Worm (Caenorhabditis elegans) whole organism, late embryonic: ENCODE results near the gene F58D12.1.

Experiments
- C38D4.7 ChIP-seq: fragments of 200-800 bp; sonication (Bioruptor generic); optimal IDR thresholded peaks from 2 replicates; lab custom pipeline; 2018; ENCODE audit warnings: mild to moderate bottlenecking, missing genetic modification characterization, moderate library complexity, missing compliant biosample characterization
- F13H6.1 ChIP-seq: sonication (generic microtip); optimal IDR thresholded peaks from 2 replicates; lab custom pipeline; 2016; ENCODE audit warnings: missing genetic modification characterization, missing compliant biosample characterization
- K02D7.2 ChIP-seq: sonication (generic microtip); optimal IDR thresholded peaks from 2 replicates; lab custom pipeline; 2017; ENCODE audit warnings: mild to moderate bottlenecking, missing genetic modification characterization, missing compliant biosample characterization
- K09A11.1 ChIP-seq: sonication (generic microtip); optimal IDR thresholded peaks from 2 replicates; lab custom pipeline; 2017; ENCODE audit warnings: antibody characterized with exemption, mild to moderate bottlenecking, missing genetic modification characterization, missing compliant biosample characterization; ENCODE audit not compliant: insufficient read depth
- T23F11.4 ChIP-seq: fragments of 200-800 bp; sonication (Bioruptor generic); optimal IDR thresholded peaks from 2 replicates; lab custom pipeline; 2018; ENCODE audit warnings: mild to moderate bottlenecking, missing genetic modification characterization, missing compliant biosample characterization
- Y22D7AL.16 ChIP-seq: sonication (generic microtip); optimal IDR thresholded peaks from 2 replicates; lab custom pipeline; 2016; ENCODE audit warnings: missing genetic modification characterization, missing compliant biosample characterization
- ahr-1 ChIP-seq: sonication (generic microtip); optimal IDR thresholded peaks from 2 replicates; lab custom pipeline; 2016; ENCODE audit warnings: missing genetic modification characterization, missing compliant biosample characterization
- ceh-19 ChIP-seq: fragments of 200-800 bp; sonication (Bioruptor generic); optimal IDR thresholded peaks from 2 replicates; lab custom pipeline; 2018; ENCODE audit warnings: mild to moderate bottlenecking, missing genetic modification characterization, missing compliant biosample characterization
- ceh-2 ChIP-seq: sonication (generic microtip); optimal IDR thresholded peaks from 2 replicates; lab custom pipeline; 2016; ENCODE audit warnings: missing genotype, missing genetic modification characterization, missing compliant biosample characterization
- ceh-24 ChIP-seq: sonication (generic microtip); optimal IDR thresholded peaks from 2 replicates; lab custom pipeline; 2016; ENCODE audit warnings: mild to moderate bottlenecking, missing genetic modification characterization, missing compliant biosample characterization
- ceh-30 ChIP-seq: fragments of 150-350 bp; optimal IDR thresholded peaks from 2 replicates; lab custom pipeline; 2014; ENCODE audit warnings: missing biosample characterization, missing genetic modification characterization
- ceh-31 ChIP-seq: sonication (generic microtip); optimal IDR thresholded peaks from 2 replicates; lab custom pipeline; 2016; ENCODE audit warnings: missing genetic modification characterization, missing compliant biosample characterization
- ceh-34 ChIP-seq: sonication (generic microtip); optimal IDR thresholded peaks from 2 replicates; lab custom pipeline; 2016; ENCODE audit warnings: mild to moderate bottlenecking, missing genetic modification characterization, missing compliant biosample characterization
- ceh-45 ChIP-seq: fragments of 200-800 bp; sonication (Bioruptor generic); IDR thresholded peaks from 2 replicates; pipeline ENCODE4 v1.3.6; 2022; ENCODE audit warnings: missing genetic modification reagents, missing genetic modification characterization, missing compliant biosample characterization
- ceh-48 ChIP-seq: sonication (generic microtip); optimal IDR thresholded peaks from 2 replicates; lab custom pipeline; 2016; ENCODE audit warnings: missing genetic modification characterization, inconsistent platforms, missing compliant biosample characterization
- ceh-6 ChIP-seq: fragments of 200-800 bp; sonication (Bioruptor generic); optimal IDR thresholded peaks from 2 replicates; lab custom pipeline; 2018; ENCODE audit warnings: mild to moderate bottlenecking, missing genetic modification characterization, missing compliant biosample characterization
- ceh-9 ChIP-seq: sonication (generic microtip); optimal IDR thresholded peaks from 2 replicates; lab custom pipeline; 2016; ENCODE audit warnings: mild to moderate bottlenecking, missing genetic modification characterization, inconsistent platforms, missing compliant biosample characterization
- dmd-4 ChIP-seq: sonication (generic microtip); optimal IDR thresholded peaks from 2 replicates; lab custom pipeline; 2016; ENCODE audit warnings: borderline replicate concordance, missing genetic modification characterization, missing compliant biosample characterization
- dve-1 ChIP-seq: sonication (generic microtip); optimal IDR thresholded peaks from 2 replicates; lab custom pipeline; 2017; ENCODE audit warnings: antibody characterized with exemption, mild to moderate bottlenecking, missing genetic modification characterization, missing compliant biosample characterization
- elt-2 ChIP-seq: sonication (generic microtip); optimal IDR thresholded peaks from 2 replicates; lab custom pipeline; 2016; ENCODE audit warnings: missing genetic modification reagents, missing genetic modification characterization, missing compliant biosample characterization
- elt-4 ChIP-seq: sonication (generic microtip); optimal IDR thresholded peaks from 2 replicates; lab custom pipeline; 2016; ENCODE audit warnings: missing genetic modification characterization, missing compliant biosample characterization
- ets-4 ChIP-seq: sonication (generic microtip); optimal IDR thresholded peaks from 2 replicates; lab custom pipeline; 2016; ENCODE audit warnings: missing genetic modification characterization, missing compliant biosample characterization
- eyg-1 ChIP-seq: sonication (generic microtip); optimal IDR thresholded peaks from 2 replicates; lab custom pipeline; 2016; ENCODE audit warnings: missing genotype, missing genetic modification characterization, missing compliant biosample characterization
- fkh-10 ChIP-seq: fragments of 150-350 bp; optimal IDR thresholded peaks from 2 replicates; lab custom pipeline; 2014; ENCODE audit warnings: missing biosample characterization, missing genetic modification reagents, missing genetic modification characterization
- gmeb-2 ChIP-seq: sonication (generic microtip); optimal IDR thresholded peaks from 2 replicates; lab custom pipeline; 2016; ENCODE audit warnings: missing genetic modification characterization, inconsistent platforms, missing compliant biosample characterization
- hlh-13 ChIP-seq: fragments of 200-800 bp; sonication (Bioruptor generic); optimal IDR thresholded peaks from 2 replicates; lab custom pipeline; 2018; ENCODE audit warnings: mild to moderate bottlenecking, missing genetic modification characterization, missing compliant biosample characterization
- hlh-15 ChIP-seq: sonication (generic microtip); optimal IDR thresholded peaks from 2 replicates; lab custom pipeline; 2016; ENCODE audit warnings: missing genetic modification characterization, missing compliant biosample characterization
- hlh-30 ChIP-seq: sonication (generic microtip); optimal IDR thresholded peaks from 2 replicates; lab custom pipeline; 2017; ENCODE audit warnings: antibody characterized with exemption, missing genetic modification characterization, missing compliant biosample characterization; ENCODE audit not compliant: insufficient read depth
- hlh-8 ChIP-seq: sonication (generic microtip); optimal IDR thresholded peaks from 2 replicates; lab custom pipeline; 2016; ENCODE audit warnings: missing genotype, missing genetic modification characterization, missing compliant biosample characterization
- lim-6 ChIP-seq: sonication (generic microtip); optimal IDR thresholded peaks from 2 replicates; lab custom pipeline; 2016; ENCODE audit warnings: missing genetic modification characterization, missing compliant biosample characterization
- madf-2 ChIP-seq: sonication (generic microtip); optimal IDR thresholded peaks from 2 replicates; lab custom pipeline; 2017; ENCODE audit warnings: missing genetic modification characterization, missing compliant biosample characterization
- mec-3 ChIP-seq: sonication (generic microtip); optimal IDR thresholded peaks from 2 replicates; lab custom pipeline; 2016; ENCODE audit warnings: borderline replicate concordance, missing genetic modification characterization, missing compliant biosample characterization
- nfya-1 ChIP-seq: sonication (generic microtip); optimal IDR thresholded peaks from 2 replicates; lab custom pipeline; 2017; ENCODE audit warnings: missing genetic modification characterization, mild to moderate bottlenecking, missing compliant biosample characterization, antibody characterized with exemption, moderate library complexity
- nhr-11 ChIP-seq: fragments of 150-350 bp; optimal IDR thresholded peaks from 2 replicates; lab custom pipeline; 2014; ENCODE audit warnings: missing biosample characterization, missing genetic modification characterization
- nhr-232 ChIP-seq: sonication (generic microtip); optimal IDR thresholded peaks from 2 replicates; lab custom pipeline; 2016; ENCODE audit warnings: missing genetic modification characterization, missing compliant biosample characterization
- npax-4 ChIP-seq: sonication (generic microtip); optimal IDR thresholded peaks from 2 replicates; lab custom pipeline; 2016; ENCODE audit warnings: missing genetic modification characterization, missing compliant biosample characterization
- odd-2 ChIP-seq: sonication (generic microtip); optimal IDR thresholded peaks from 2 replicates; lab custom pipeline; 2017; ENCODE audit warnings: antibody characterized with exemption, mild to moderate bottlenecking, missing genetic modification characterization, missing compliant biosample characterization
- pag-3 ChIP-seq: sonication (generic microtip); optimal IDR thresholded peaks from 2 replicates; lab custom pipeline; 2016; ENCODE audit warnings: missing compliant biosample characterization, missing genetic modification characterization, borderline replicate concordance
- pax-1 ChIP-seq: fragments of 150-350 bp; optimal IDR thresholded peaks from 2 replicates; lab custom pipeline; 2014; ENCODE audit warnings: missing biosample characterization, missing genetic modification characterization
- pha-2 ChIP-seq: sonication (generic microtip); optimal IDR thresholded peaks from 2 replicates; lab custom pipeline; 2017; ENCODE audit warnings: mild to moderate bottlenecking, missing genetic modification characterization, missing compliant biosample characterization
- pha-4 ChIP-seq: fragments of 150-350 bp; optimal IDR thresholded peaks from 2 replicates; lab custom pipeline; 2018; ENCODE audit warnings: missing biosample characterization, missing genetic modification reagents, missing genetic modification characterization
- pqm-1 ChIP-seq: sonication (generic microtip); optimal IDR thresholded peaks from 2 replicates; lab custom pipeline; 2016; ENCODE audit warnings: missing genetic modification characterization, missing compliant biosample characterization
- ref-2 ChIP-seq: sonication (generic microtip); optimal IDR thresholded peaks from 2 replicates; lab custom pipeline; 2016; ENCODE audit warnings: missing genetic modification characterization, missing compliant biosample characterization
- rnt-1 ChIP-seq: sonication (generic microtip); optimal IDR thresholded peaks from 2 replicates; lab custom pipeline; 2016; ENCODE audit warnings: missing genetic modification characterization, missing compliant biosample characterization
- syd-9 ChIP-seq: sonication (generic microtip); optimal IDR thresholded peaks from 2 replicates; lab custom pipeline; 2016; ENCODE audit warnings: mild to moderate bottlenecking, missing genetic modification characterization, moderate library complexity, missing compliant biosample characterization
- tbx-2 ChIP-seq: sonication (generic microtip); optimal IDR thresholded peaks from 2 replicates; lab custom pipeline; 2016; ENCODE audit warnings: missing genetic modification characterization, missing compliant biosample characterization
- ttx-3 ChIP-seq: sonication (generic microtip); optimal IDR thresholded peaks from 2 replicates; lab custom pipeline; 2016; ENCODE audit warnings: missing genetic modification reagents, missing genetic modification characterization, missing compliant biosample characterization
- unc-3 ChIP-seq, 2 experiments: fragments of 200-800 bp in 1 of 2; sonication (Bioruptor generic) in 1 of 2; sonication (generic microtip) in 1 of 2; conservative IDR thresholded peaks in 1 of 2; optimal IDR thresholded peaks in 1 of 2; 2 replicates each; pipeline versions ENCODE4 v1.3.6 to Lab custom; 2016 to 2022; ENCODE audit warnings: missing compliant biosample characterization in 2 of 2, missing genetic modification characterization in 2 of 2, missing genetic modification reagents in 1 of 2
- unc-42 ChIP-seq: sonication (generic microtip); optimal IDR thresholded peaks from 2 replicates; lab custom pipeline; 2016; ENCODE audit warnings: missing genotype, missing genetic modification characterization, missing compliant biosample characterization
- unc-55 ChIP-seq: sonication (generic microtip); optimal IDR thresholded peaks from 2 replicates; lab custom pipeline; 2017; ENCODE audit warnings: missing biosample characterization, missing genetic modification reagents, missing genetic modification characterization

The F58D12.1 gene

ce11 chrV:14012002-14012554 is 37.3 kb upstream of the F58D12.1 start, which contains the start of the genes ddx-17 and aip-1:
TSS of gene ddx-17 (minus strand) at chrV:14012052.
TSS of gene aip-1 (plus strand) at chrV:14012333.
- TF ChIP-seq K02D7.2 (tag; lab: Kevin White, UChicago), result no peak
- TF ChIP-seq dmd-4 (tag; lab: Kevin White, UChicago), result no peak
- peak; percentile 50 for TF ChIP-seq unc-55 (GFP tag; lab: Kevin White, UChicago)
- no peak for TF ChIP-seq pag-3 (tag; lab: Kevin White, UChicago)
- TF ChIP-seq syd-9 (tag; lab: Kevin White, UChicago), result no peak
- no peak for TF ChIP-seq npax-4
- no peak for TF ChIP-seq fkh-10
- no peak for TF ChIP-seq hlh-8 (tag; lab: Kevin White, UChicago)
- TF ChIP-seq ttx-3 (tag; lab: Kevin White, UChicago), result no peak
- TF ChIP-seq ets-4, result no peak
- peak; percentile 60 for TF ChIP-seq ceh-31
- TF ChIP-seq ceh-45 (GFP tag; lab: Robert Waterston, UW), result no peak
- TF ChIP-seq ceh-9, result no peak
- TF ChIP-seq pax-1, result no peak
- no peak for TF ChIP-seq nhr-11 (tag; lab: Kevin White, UChicago)
- TF ChIP-seq tbx-2 (tag; lab: Kevin White, UChicago), result peak; percentile 52
- TF ChIP-seq ceh-2, result no peak
- TF ChIP-seq ceh-34 (tag; lab: Kevin White, UChicago), result no peak
- no peak for TF ChIP-seq elt-4 (tag; lab: Kevin White, UChicago)
- no peak for TF ChIP-seq T23F11.4
- TF ChIP-seq lim-6 (tag; lab: Kevin White, UChicago), result no peak
- no peak for TF ChIP-seq pha-4 (tag; lab: Kevin White, UChicago)
- peak; percentile 85 for TF ChIP-seq hlh-30 (tag; lab: Kevin White, UChicago)
- TF ChIP-seq hlh-13, result no peak
- no peak for TF ChIP-seq odd-2
- no peak for TF ChIP-seq pqm-1 (tag; lab: Kevin White, UChicago)
- no peak for TF ChIP-seq K09A11.1
- no peak for TF ChIP-seq ref-2
- no peak for TF ChIP-seq ceh-6 (GFP tag; lab: Kevin White, UChicago)
- TF ChIP-seq madf-2 (tag; lab: Kevin White, UChicago), result no peak
- no peak for TF ChIP-seq nhr-232 (tag; lab: Kevin White, UChicago)
- no peak for TF ChIP-seq gmeb-2 (tag; lab: Kevin White, UChicago)
- no peak for TF ChIP-seq F13H6.1
- TF ChIP-seq elt-2 (tag; lab: Kevin White, UChicago), result no peak
- TF ChIP-seq mec-3 (tag; lab: Kevin White, UChicago), result no peak
- no peak for TF ChIP-seq eyg-1 (tag; lab: Kevin White, UChicago)
- TF ChIP-seq ceh-24 (tag; lab: Kevin White, UChicago), result no peak
- no peak for TF ChIP-seq pha-2 (tag; lab: Kevin White, UChicago)
- TF ChIP-seq C38D4.7 (GFP tag; lab: Kevin White, UChicago), result no peak
- no peak for TF ChIP-seq hlh-15 (tag; lab: Kevin White, UChicago)
- TF ChIP-seq ahr-1 (tag; lab: Kevin White, UChicago), result no peak
- no peak for TF ChIP-seq ceh-19
- TF ChIP-seq unc-3 (GFP tag; conservative IDR thresholded peaks at IDR 0.05; lab: Robert Waterston, UW), result no peak
- TF ChIP-seq unc-3 (tag; optimal IDR thresholded peaks at IDR 0.05; lab: Kevin White, UChicago), result no peak
- peak; percentile 26 for TF ChIP-seq ceh-30
- peak; percentile 32 for TF ChIP-seq nfya-1 (tag; lab: Kevin White, UChicago)
- TF ChIP-seq rnt-1 (tag; lab: Kevin White, UChicago), result no peak
- peak; percentile 36 for TF ChIP-seq unc-42 (tag; lab: Kevin White, UChicago)
- no peak for TF ChIP-seq dve-1 (tag; lab: Kevin White, UChicago)
- TF ChIP-seq ceh-48 (tag; lab: Kevin White, UChicago), result peak; percentile 10
- no peak for TF ChIP-seq Y22D7AL.16
